Worm (Caenorhabditis elegans) whole organism, L1 larva: ENCODE data around the gene egl-45.

Source experiments
- F16B12.6 ChIP-seq: fragments of 150-350 bp; optimal IDR thresholded peaks from 2 replicates; lab custom pipeline; 2014; ENCODE audit warnings: missing biosample characterization, missing genetic modification characterization
- aha-1 ChIP-seq: fragments of 150-350 bp; optimal IDR thresholded peaks from 2 replicates; lab custom pipeline; 2014; ENCODE audit warnings: missing biosample characterization, missing genetic modification characterization
- alr-1 ChIP-seq: fragments of 200-800 bp; sonication (Bioruptor generic); optimal IDR thresholded peaks from 2 replicates; lab custom pipeline; 2018; ENCODE audit warnings: borderline replicate concordance, mild to moderate bottlenecking, missing genetic modification characterization, missing compliant biosample characterization
- aly-2 ChIP-seq: fragments of 150-350 bp; optimal IDR thresholded peaks from 2 replicates; lab custom pipeline; 2014; ENCODE audit warnings: missing biosample characterization, missing genetic modification characterization
- ama-1 ChIP-seq: fragments of 150-350 bp; optimal IDR thresholded peaks from 2 replicates; lab custom pipeline; 2014
- blmp-1 ChIP-seq: fragments of 150-350 bp; optimal IDR thresholded peaks from 2 replicates; lab custom pipeline; 2014; ENCODE audit warnings: missing biosample characterization, missing genetic modification characterization
- ceh-63 ChIP-seq: fragments of 200-800 bp; sonication (Bioruptor generic); optimal IDR thresholded peaks from 2 replicates; lab custom pipeline; 2018; ENCODE audit warnings: mild to moderate bottlenecking, missing genetic modification characterization, missing compliant biosample characterization
- ceh-8 ChIP-seq: fragments of 200-800 bp; sonication (Bioruptor generic); optimal IDR thresholded peaks from 2 replicates; lab custom pipeline; 2018; ENCODE audit warnings: mild to moderate bottlenecking, missing genetic modification characterization, moderate library complexity, missing compliant biosample characterization
- ceh-82 ChIP-seq, 3 experiments: fragments of 150-350 bp in 1 of 3; sonication (generic microtip) in 2 of 3; optimal IDR thresholded peaks; 2 replicates each; lab custom pipeline; 2014 to 2017; ENCODE audit warnings: missing biosample characterization in 3 of 3, missing genetic modification characterization in 3 of 3
- ceh-88 ChIP-seq: fragments of 200-800 bp; sonication (Bioruptor generic); IDR thresholded peaks from 2 replicates; pipeline ENCODE4 v1.3.6; 2022; ENCODE audit warnings: missing genetic modification characterization, missing compliant biosample characterization
- ceh-90 ChIP-seq: sonication (generic microtip); optimal IDR thresholded peaks from 2 replicates; lab custom pipeline; 2016; ENCODE audit warnings: missing genetic modification characterization, missing compliant biosample characterization
- ces-1 ChIP-seq: fragments of 150-350 bp; optimal IDR thresholded peaks from 2 replicates; lab custom pipeline; 2014; ENCODE audit warnings: missing biosample characterization, missing genetic modification reagents, missing genetic modification characterization
- efl-1 ChIP-seq, 4 experiments: fragments of 150-350 bp; optimal IDR thresholded peaks in 3 of 4; peaks in 1 of 4; 1 replicate in 1 of 4; 2 replicates in 3 of 4; lab custom pipeline; 2014; ENCODE audit warnings: missing biosample characterization in 2 of 4, missing genetic modification characterization in 2 of 4, missing genetic modification reagents in 2 of 4
- efl-3 ChIP-seq: fragments of 200-800 bp; sonication (Bioruptor generic); optimal IDR thresholded peaks from 2 replicates; lab custom pipeline; 2018; ENCODE audit warnings: mild to moderate bottlenecking, missing genetic modification characterization, missing compliant biosample characterization
- egl-27 ChIP-seq, 2 experiments: fragments of 150-350 bp in 1 of 2; sonication (generic microtip); optimal IDR thresholded peaks; 3 replicates each; lab custom pipeline; 2017 to 2018; ENCODE audit warnings: missing biosample characterization in 2 of 2, missing genetic modification characterization in 2 of 2, missing genetic modification reagents in 2 of 2
- elt-2 ChIP-seq: sonication (generic microtip); optimal IDR thresholded peaks from 2 replicates; lab custom pipeline; 2016; ENCODE audit warnings: missing genetic modification characterization, mild to moderate bottlenecking, inconsistent platforms, missing compliant biosample characterization, missing genetic modification reagents
- fkh-4 ChIP-seq: sonication (generic microtip); optimal IDR thresholded peaks from 2 replicates; lab custom pipeline; 2016; ENCODE audit warnings: missing compliant biosample characterization, missing genetic modification characterization, borderline replicate concordance
- fkh-8 ChIP-seq: sonication (generic microtip); optimal IDR thresholded peaks from 2 replicates; lab custom pipeline; 2016; ENCODE audit warnings: mild to moderate bottlenecking, missing genetic modification characterization, missing compliant biosample characterization
- hlh-17 ChIP-seq: fragments of 200-800 bp; sonication (Bioruptor generic); optimal IDR thresholded peaks from 2 replicates; lab custom pipeline; 2018; ENCODE audit warnings: missing genetic modification characterization, mild to moderate bottlenecking, missing compliant biosample characterization, moderate library complexity, borderline replicate concordance
- hlh-4 ChIP-seq: sonication (generic microtip); optimal IDR thresholded peaks from 2 replicates; lab custom pipeline; 2016; ENCODE audit warnings: mild to moderate bottlenecking, missing genetic modification characterization, missing compliant biosample characterization
- hpl-2 ChIP-seq: fragments of 150-350 bp; optimal IDR thresholded peaks from 2 replicates; lab custom pipeline; 2014; ENCODE audit warnings: missing biosample characterization, missing genetic modification reagents, missing genetic modification characterization
- irx-1 ChIP-seq: sonication (generic microtip); optimal IDR thresholded peaks from 2 replicates; lab custom pipeline; 2016; ENCODE audit warnings: missing genetic modification characterization, missing compliant biosample characterization
- isw-1 ChIP-seq: fragments of 200-800 bp; sonication (Bioruptor generic); IDR thresholded peaks from 2 replicates; pipeline ENCODE4 v1.3.6; 2022; ENCODE audit warnings: missing genetic modification characterization, missing compliant biosample characterization
- jun-1 ChIP-seq: fragments of 150-350 bp; optimal IDR thresholded peaks from 2 replicates; lab custom pipeline; 2014; ENCODE audit warnings: missing biosample characterization, missing genetic modification reagents, missing genetic modification characterization
- lin-13 ChIP-seq: fragments of 150-350 bp; optimal IDR thresholded peaks from 2 replicates; lab custom pipeline; 2014; ENCODE audit warnings: missing biosample characterization, missing genetic modification reagents, missing genetic modification characterization
- lin-15B ChIP-seq: fragments of 150-350 bp; sonication (generic microtip); optimal IDR thresholded peaks from 3 replicates; lab custom pipeline; 2014; ENCODE audit warnings: missing biosample characterization, missing genetic modification characterization
- lin-35 ChIP-seq, 2 experiments: fragments of 150-350 bp; optimal IDR thresholded peaks; 2 replicates each; lab custom pipeline; 2014; ENCODE audit warnings: missing biosample characterization in 2 of 2, missing genetic modification characterization in 2 of 2, missing genetic modification reagents in 2 of 2
- lir-3 ChIP-seq: sonication (generic microtip); optimal IDR thresholded peaks from 2 replicates; lab custom pipeline; 2016; ENCODE audit warnings: mild to moderate bottlenecking, missing genetic modification characterization, moderate library complexity, missing compliant biosample characterization; ENCODE audit not compliant: poor library complexity
- lsy-2 ChIP-seq, 2 experiments: fragments of 150-350 bp; optimal IDR thresholded peaks; 2 replicates each; lab custom pipeline; 2014; ENCODE audit warnings: missing biosample characterization in 2 of 2, missing genetic modification characterization in 2 of 2
- mdl-1 ChIP-seq, 2 experiments: fragments of 150-350 bp; optimal IDR thresholded peaks; 2 replicates each; lab custom pipeline; 2014 to 2017; ENCODE audit warnings: missing biosample characterization in 2 of 2, missing genetic modification characterization in 2 of 2, inconsistent platforms in 1 of 2
- mef-2 ChIP-seq: fragments of 150-350 bp; optimal IDR thresholded peaks from 2 replicates; lab custom pipeline; 2014; ENCODE audit warnings: missing biosample characterization, missing genetic modification characterization
- mep-1 ChIP-seq: fragments of 150-350 bp; optimal IDR thresholded peaks from 2 replicates; lab custom pipeline; 2014; ENCODE audit warnings: missing biosample characterization, missing genetic modification characterization
- nhr-11 ChIP-seq: fragments of 150-350 bp; optimal IDR thresholded peaks from 2 replicates; lab custom pipeline; 2014; ENCODE audit warnings: missing biosample characterization, missing genetic modification characterization
- nhr-12 ChIP-seq: sonication (generic microtip); optimal IDR thresholded peaks from 2 replicates; lab custom pipeline; 2017; ENCODE audit warnings: missing biosample characterization, missing genetic modification characterization
- nhr-20 ChIP-seq: sonication (generic microtip); optimal IDR thresholded peaks from 2 replicates; lab custom pipeline; 2016; ENCODE audit warnings: mild to moderate bottlenecking, missing genetic modification characterization, missing compliant biosample characterization
- nhr-47 ChIP-seq: sonication (generic microtip); optimal IDR thresholded peaks from 2 replicates; lab custom pipeline; 2016; ENCODE audit warnings: mild to moderate bottlenecking, missing genetic modification characterization, moderate library complexity, missing compliant biosample characterization
- nhr-76 ChIP-seq: sonication (generic microtip); optimal IDR thresholded peaks from 2 replicates; lab custom pipeline; 2017; ENCODE audit warnings: missing biosample characterization, missing genetic modification characterization
- nhr-77 ChIP-seq: fragments of 150-350 bp; optimal IDR thresholded peaks from 2 replicates; lab custom pipeline; 2014; ENCODE audit warnings: missing biosample characterization, missing genetic modification characterization
- nhr-84 ChIP-seq: sonication (generic microtip); optimal IDR thresholded peaks from 2 replicates; lab custom pipeline; 2017; ENCODE audit warnings: missing biosample characterization, missing genetic modification characterization
- nhr-85 ChIP-seq: sonication (generic microtip); peaks from one replicate; lab custom pipeline; 2016; ENCODE audit warnings: missing genetic modification characterization, inconsistent platforms, missing compliant biosample characterization
- nhr-90 ChIP-seq: sonication (generic microtip); optimal IDR thresholded peaks from 2 replicates; lab custom pipeline; 2016; ENCODE audit warnings: mild to moderate bottlenecking, missing genetic modification characterization, missing compliant biosample characterization; ENCODE audit not compliant: poor library complexity
- pax-3 ChIP-seq: fragments of 200-800 bp; sonication (Bioruptor generic); optimal IDR thresholded peaks from 2 replicates; lab custom pipeline; 2018; ENCODE audit warnings: mild to moderate bottlenecking, missing genetic modification characterization, moderate library complexity, missing compliant biosample characterization
- pqm-1 ChIP-seq: sonication (generic microtip); optimal IDR thresholded peaks from 3 replicates; lab custom pipeline; 2017; ENCODE audit warnings: missing biosample characterization, missing genetic modification characterization
- rnt-1 ChIP-seq: sonication (generic microtip); optimal IDR thresholded peaks from 2 replicates; lab custom pipeline; 2016; ENCODE audit warnings: mild to moderate bottlenecking, missing genetic modification characterization, moderate library complexity, missing compliant biosample characterization
- snu-23 ChIP-seq: sonication (generic microtip); optimal IDR thresholded peaks from 2 replicates; lab custom pipeline; 2016; ENCODE audit warnings: missing genetic modification characterization, missing compliant biosample characterization
- sup-37 ChIP-seq: fragments of 200-800 bp; sonication (Bioruptor generic); optimal IDR thresholded peaks from 2 replicates; lab custom pipeline; 2018; ENCODE audit warnings: mild to moderate bottlenecking, missing genetic modification characterization, missing compliant biosample characterization
- tlp-1 ChIP-seq: fragments of 150-350 bp; optimal IDR thresholded peaks from 2 replicates; lab custom pipeline; 2014; ENCODE audit warnings: missing biosample characterization, missing genetic modification characterization
- unc-30 ChIP-seq: sonication (generic microtip); optimal IDR thresholded peaks from 2 replicates; lab custom pipeline; 2017; ENCODE audit warnings: missing biosample characterization, missing genetic modification characterization
- unc-86 ChIP-seq: sonication (generic microtip); optimal IDR thresholded peaks from 2 replicates; lab custom pipeline; 2016; ENCODE audit warnings: missing genetic modification characterization, missing compliant biosample characterization
- xbp-1 ChIP-seq: sonication (generic microtip); optimal IDR thresholded peaks from 2 replicates; lab custom pipeline; 2016; ENCODE audit warnings: missing genetic modification characterization, missing compliant biosample characterization
- zip-4 ChIP-seq: fragments of 200-800 bp; sonication (Bioruptor generic); optimal IDR thresholded peaks from 2 replicates; lab custom pipeline; 2018; ENCODE audit warnings: mild to moderate bottlenecking, missing genetic modification characterization, moderate library complexity, missing compliant biosample characterization
- ztf-11 ChIP-seq, 2 experiments: sonication (generic microtip); optimal IDR thresholded peaks; 2 replicates each; lab custom pipeline; 2016 to 2017; ENCODE audit warnings: missing genetic modification characterization in 2 of 2, missing biosample characterization in 1 of 2, missing compliant biosample characterization in 1 of 2

egl-45 gene

DNA sequence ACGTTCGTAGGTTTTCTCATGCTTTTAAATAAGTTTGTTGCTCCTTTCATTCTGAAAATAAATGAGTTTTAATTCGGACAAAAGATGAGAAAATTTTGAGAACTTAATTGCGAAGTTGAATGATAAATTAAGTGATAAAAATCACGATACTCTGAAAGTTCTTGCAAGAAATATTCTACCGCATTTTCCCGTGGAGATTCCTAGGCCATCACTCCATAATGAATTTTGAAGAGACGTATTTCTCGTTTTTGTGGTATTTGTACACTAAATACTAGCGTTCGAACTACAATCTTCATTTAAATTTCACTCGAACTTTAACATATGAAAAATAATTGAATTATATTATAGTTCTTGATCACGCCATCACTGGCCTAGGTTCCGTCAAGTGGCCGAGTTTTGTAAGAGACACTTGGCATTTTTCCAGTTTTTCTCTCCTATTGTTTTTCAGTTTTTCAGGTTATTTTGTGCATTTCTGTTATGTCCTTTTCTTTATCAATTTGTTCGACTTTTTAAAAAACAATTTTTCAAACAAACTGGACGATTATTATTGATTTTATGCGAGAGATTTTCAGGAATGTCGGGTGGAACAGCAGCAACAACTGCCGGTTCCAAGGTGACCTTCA, 30.1 kb upstream of the egl-45 start, which contains the start of the genes coq-5 and ufm-1 (continued):
- TF ChIP-seq zip-4 (no peak), alr-1 (tag; lab: Kevin White, UChicago) (no peak), xbp-1 (tag; lab: Kevin White, UChicago) (peak; percentile 7), snu-23 (GFP tag; lab: Kevin White, UChicago) (peak; percentile 26), lin-15B (tag; lab: Kevin White, UChicago) (no peak), hlh-17 (GFP tag; lab: Kevin White, UChicago) (no peak), ceh-82 (tag; optimal IDR thresholded peaks at IDR 0.05; lab: Kevin White, UChicago) (no peak), lin-35 (GFP tag; optimal IDR thresholded peaks at IDR 0.05; lab: Kevin White, UChicago) (peak in 1 of 2 experiments; percentile 12), pax-3 (tag; lab: Kevin White, UChicago) (peak; percentile 12), ceh-63 (GFP tag; lab: Kevin White, UChicago) (no peak), fkh-8 (tag; lab: Kevin White, UChicago) (peak; percentile 31), hpl-2 (GFP tag; lab: Kevin White, UChicago) (no peak), fkh-4 (tag; lab: Kevin White, UChicago) (peak; percentile 53), lin-13 (GFP tag; lab: Kevin White, UChicago) (no peak), ceh-90 (tag; lab: Kevin White, UChicago) (peak; percentile 87), tlp-1 (no peak), mep-1 (peak; percentile 23), nhr-85 (tag; lab: Kevin White, UChicago) (peak; percentile 72), efl-3 (no peak), ces-1 (GFP tag; lab: Kevin White, UChicago) (no peak), ama-1 (lab: Kevin White, UChicago) (no peak), ztf-11 (tag; optimal IDR thresholded peaks at IDR 0.05; lab: Kevin White, UChicago) (peak in 1 of 2 experiments; percentile 55), elt-2 (tag; lab: Kevin White, UChicago) (no peak), isw-1 (GFP tag; lab: Robert Waterston, UW) (peak; percentile 10; the same call in 1 of the 2 replicates), ceh-88 (no peak), irx-1 (tag; lab: Kevin White, UChicago) (peak; percentile 74), rnt-1 (tag; lab: Kevin White, UChicago) (peak; percentile 10), nhr-12 (tag; lab: Kevin White, UChicago) (no peak), nhr-77 (tag; lab: Kevin White, UChicago) (no peak), jun-1 (no peak), aha-1 (tag; lab: Kevin White, UChicago) (no peak), nhr-76 (tag; lab: Kevin White, UChicago) (no peak), efl-1 (optimal IDR thresholded peaks at IDR 0.05; lab: Kevin White, UChicago) (peak in 1 of 2 experiments; percentile 42), efl-1 (GFP tag; optimal IDR thresholded peaks at IDR 0.05 in 1 of 2; lab: Kevin White, UChicago) (peak; percentile 31 to 90), blmp-1 (tag; lab: Kevin White, UChicago) (no peak), mef-2 (tag; lab: Kevin White, UChicago) (no peak), nhr-84 (tag; lab: Kevin White, UChicago) (no peak), ceh-8 (GFP tag; lab: Kevin White, UChicago) (no peak), lsy-2 (tag; optimal IDR thresholded peaks at IDR 0.05; lab: Kevin White, UChicago) (peak; percentile 35 to 54), hlh-4 (no peak), F16B12.6 (tag; lab: Kevin White, UChicago) (no peak), nhr-11 (no peak), unc-86 (tag; lab: Kevin White, UChicago) (no peak), nhr-47 (tag; lab: Kevin White, UChicago) (peak; percentile 52), nhr-20 (tag; lab: Kevin White, UChicago) (peak; percentile 27), sup-37 (GFP tag; lab: Kevin White, UChicago) (no peak), aly-2 (tag; lab: Kevin White, UChicago) (no peak), pqm-1 (tag; lab: Kevin White, UChicago) (no peak), nhr-90 (peak; percentile 52), lir-3 (tag; lab: Kevin White, UChicago) (peak; percentile 80), unc-30 (tag; lab: Kevin White, UChicago) (no peak), mdl-1 (tag; optimal IDR thresholded peaks at IDR 0.05; lab: Kevin White, UChicago) (no peak), egl-27 (tag; optimal IDR thresholded peaks at IDR 0.05; lab: Kevin White, UChicago) (no peak)
